Fruit fly (Drosophila melanogaster) whole organism, pupa: ENCODE measurements around the gene hep.

Experiments
- CG10348 ChIP-seq: fragments of 200-800 bp; sonication (Bioruptor generic); IDR thresholded peaks from 2 replicates; pipeline ENCODE4 v1.3.6; 2022; ENCODE audit warnings: missing biosample characterization, missing genetic modification characterization
- CG12605 ChIP-seq: fragments of 200-800 bp; sonication (Bioruptor generic); IDR thresholded peaks from 2 replicates; pipeline ENCODE4 v1.3.6; 2022; ENCODE audit warnings: missing biosample characterization, missing genetic modification characterization
- CG13204 ChIP-seq: fragments of 200-800 bp; sonication (Bioruptor generic); optimal IDR thresholded peaks from 2 replicates; lab custom pipeline; 2018; ENCODE audit warnings: missing biosample characterization, mild to moderate bottlenecking, missing genetic modification characterization, moderate library complexity
- CG14655 ChIP-seq: fragments of 200-800 bp; sonication (Bioruptor generic); optimal IDR thresholded peaks from 3 replicates; lab custom pipeline; 2017; ENCODE audit warnings: mild to moderate bottlenecking, missing biosample characterization, missing genetic modification reagents, missing genetic modification characterization
- CG15710 ChIP-seq: fragments of 200-800 bp; sonication (Bioruptor generic); optimal IDR thresholded peaks from 2 replicates; lab custom pipeline; 2018; ENCODE audit warnings: missing biosample characterization, mild to moderate bottlenecking, missing genetic modification characterization, moderate library complexity
- CG17806 ChIP-seq: fragments of 200-800 bp; sonication (Bioruptor generic); optimal IDR thresholded peaks from 2 replicates; lab custom pipeline; 2018; ENCODE audit warnings: missing biosample characterization, mild to moderate bottlenecking, missing genetic modification characterization, moderate library complexity
- CG32121 ChIP-seq: fragments of 200-800 bp; sonication (Bioruptor generic); IDR thresholded peaks from 2 replicates; pipeline ENCODE4 v1.3.6; 2022; ENCODE audit warnings: missing biosample characterization, missing genetic modification characterization
- CG34367 ChIP-seq: fragments of 200-800 bp; sonication (Bioruptor generic); optimal IDR thresholded peaks from 2 replicates; lab custom pipeline; 2018; ENCODE audit warnings: missing biosample characterization, mild to moderate bottlenecking, missing genetic modification characterization
- CG4496 ChIP-seq: fragments of 200-800 bp; sonication (Bioruptor generic); IDR thresholded peaks from 3 replicates; pipeline ENCODE4 v1.3.6; 2022; ENCODE audit warnings: missing biosample characterization, missing genetic modification characterization
- CG8159 ChIP-seq: fragments of 200-800 bp; sonication (Bioruptor generic); optimal IDR thresholded peaks from 3 replicates; lab custom pipeline; 2018; ENCODE audit warnings: missing biosample characterization, mild to moderate bottlenecking, missing genetic modification characterization, moderate library complexity
- CG8301 ChIP-seq: fragments of 200-800 bp; sonication (Bioruptor generic); optimal IDR thresholded peaks from 2 replicates; lab custom pipeline; 2018; ENCODE audit warnings: missing biosample characterization, mild to moderate bottlenecking, missing genetic modification characterization
- CG9948 ChIP-seq: fragments of 200-800 bp; sonication (Bioruptor generic); optimal IDR thresholded peaks from 2 replicates; lab custom pipeline; 2018; ENCODE audit warnings: missing biosample characterization, mild to moderate bottlenecking, missing genetic modification characterization, moderate library complexity
- D1 ChIP-seq: fragments of 200-800 bp; sonication (Bioruptor generic); optimal IDR thresholded peaks from 2 replicates; lab custom pipeline; 2018; ENCODE audit warnings: missing biosample characterization, mild to moderate bottlenecking, missing genetic modification characterization, moderate library complexity
- EcR ChIP-seq: fragments of 200-800 bp; sonication (Bioruptor generic); optimal IDR thresholded peaks from 3 replicates; lab custom pipeline; 2019; ENCODE audit warnings: missing biosample characterization, missing genetic modification characterization, mild to moderate bottlenecking, moderate library complexity, missing genetic modification reagents
- Ets98B ChIP-seq: fragments of 200-800 bp; sonication (Bioruptor generic); IDR thresholded peaks from 2 replicates; pipeline ENCODE4 v1.3.6; 2022; ENCODE audit warnings: missing biosample characterization, missing genetic modification characterization
- Pif1A ChIP-seq: fragments of 200-800 bp; sonication (Bioruptor generic); optimal IDR thresholded peaks from 3 replicates; lab custom pipeline; 2016; ENCODE audit warnings: missing biosample characterization, missing genetic modification characterization
- Pif1B ChIP-seq: fragments of 200-800 bp; sonication (Bioruptor generic); optimal IDR thresholded peaks from 3 replicates; lab custom pipeline; 2016; ENCODE audit warnings: missing biosample characterization, missing genetic modification characterization
- Snoo ChIP-seq: fragments of 200-800 bp; sonication (Bioruptor generic); optimal IDR thresholded peaks from 3 replicates; lab custom pipeline; 2017; ENCODE audit warnings: missing biosample characterization, mild to moderate bottlenecking, missing genetic modification characterization, inconsistent platforms
- fd96Ca ChIP-seq: fragments of 200-800 bp; sonication (Bioruptor generic); IDR thresholded peaks from 3 replicates; pipeline ENCODE4 v1.3.6; 2022; ENCODE audit warnings: missing biosample characterization, missing genetic modification characterization
- gl ChIP-seq: fragments of 200-800 bp; sonication (Bioruptor generic); optimal IDR thresholded peaks from 2 replicates; lab custom pipeline; 2018; ENCODE audit warnings: missing biosample characterization, mild to moderate bottlenecking, missing genetic modification characterization
- rn ChIP-seq: fragments of 200-800 bp; sonication (Bioruptor generic); IDR thresholded peaks from 2 replicates; pipeline ENCODE4 v1.3.6; 2022; ENCODE audit warnings: missing biosample characterization, missing genetic modification characterization

The hep gene

DNA sequence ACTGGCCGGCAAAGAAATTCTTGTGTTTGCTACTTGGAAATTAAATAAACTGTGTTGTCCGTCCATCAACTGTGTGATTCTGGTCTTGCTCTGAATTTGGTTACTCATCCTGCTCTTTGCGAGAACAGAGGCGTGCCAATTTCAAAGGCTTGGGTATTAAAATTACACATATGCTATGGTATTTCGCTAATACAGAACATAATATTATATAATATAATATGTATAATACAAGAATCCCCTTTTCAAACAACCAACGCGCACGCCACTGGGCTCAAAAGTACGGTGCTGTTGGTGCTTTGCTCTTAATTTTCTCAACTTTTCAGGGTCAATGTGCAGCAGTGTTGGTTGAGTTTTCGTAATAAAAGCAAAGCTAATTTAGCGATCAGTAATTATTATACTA lies 9.7 kb upstream of the hep start:
- TF ChIP-seq fd96Ca (GFP tag; lab: Robert Waterston, UW), result peak; percentile 81
- peak; percentile 52 for TF ChIP-seq CG9948 (tag; lab: Kevin White, UChicago)
- TF ChIP-seq CG10348 (GFP tag; lab: Robert Waterston, UW), result 0 out of 2 replicates have a peak, but pooled peaks have one; percentile 33
- peak; percentile 76; the same call in 1 of the 2 replicates for TF ChIP-seq CG32121 (GFP tag; lab: Robert Waterston, UW)
- no peak for TF ChIP-seq CG13204 (GFP tag; lab: Kevin White, UChicago)
- TF ChIP-seq CG4496 (GFP tag; lab: Robert Waterston, UW), result peak; percentile 90
- TF ChIP-seq CG34367 (tag; lab: Kevin White, UChicago), result peak; percentile 29
- peak; percentile 37; the same call in 1 of the 2 replicates for TF ChIP-seq CG12605 (GFP tag; lab: Robert Waterston, UW)
- TF ChIP-seq CG15710 (tag; lab: Kevin White, UChicago), result peak; percentile 55
- no peak for TF ChIP-seq gl (tag; lab: Kevin White, UChicago)
- TF ChIP-seq Snoo (tag; lab: Kevin White, UChicago), result peak; percentile 73
- TF ChIP-seq D1 (tag; lab: Kevin White, UChicago), result no peak
- peak; percentile 76 for TF ChIP-seq Ets98B (GFP tag; lab: Robert Waterston, UW)
- TF ChIP-seq CG14655 (GFP tag; lab: Kevin White, UChicago), result no peak
- peak; percentile 28 for TF ChIP-seq CG8159 (tag; lab: Kevin White, UChicago)
- TF ChIP-seq CG8301 (tag; lab: Kevin White, UChicago), result peak; percentile 47
- TF ChIP-seq EcR, result no peak
- peak; percentile 38; the same call in 1 of the 2 replicates for TF ChIP-seq rn (GFP tag; lab: Robert Waterston, UW)
- peak; percentile 44 for TF ChIP-seq Pif1A (GFP tag; lab: Kevin White, UChicago)
- peak; percentile 43 for TF ChIP-seq CG17806 (tag; lab: Kevin White, UChicago)
- TF ChIP-seq Pif1B (GFP tag; lab: Kevin White, UChicago), result peak; percentile 59

DNA sequence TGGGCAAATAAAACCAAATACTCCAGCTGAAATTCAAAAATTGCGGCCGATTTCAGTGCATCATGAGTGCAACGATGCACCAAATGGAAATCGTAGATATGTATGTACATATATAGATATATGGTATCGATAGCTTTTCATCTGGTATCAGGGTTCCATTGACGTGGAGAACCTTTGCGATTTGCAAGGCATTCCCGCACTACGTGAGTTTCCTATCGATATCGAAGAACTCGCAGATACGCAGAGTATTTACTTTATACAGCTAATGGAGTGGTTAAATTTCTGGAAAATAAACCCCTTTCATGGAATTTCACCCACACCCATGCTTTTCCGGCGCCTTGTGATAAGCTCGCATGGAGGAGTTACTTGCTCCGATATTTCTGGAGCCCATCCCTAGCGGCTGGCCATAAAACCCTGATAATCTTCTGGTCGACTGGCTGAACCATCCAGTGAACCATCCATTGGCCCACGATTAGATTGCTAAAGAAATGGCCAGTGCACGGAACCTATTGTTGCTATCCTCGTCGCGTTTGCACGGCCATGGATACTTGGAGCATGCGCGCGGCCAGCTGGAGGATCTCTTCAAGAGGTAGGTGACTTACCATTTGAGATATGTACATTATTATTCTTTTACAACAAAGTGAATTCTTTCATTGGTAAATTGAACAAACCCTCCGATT lies 4.0 kb upstream of the hep start, which contains the start of gene CG2200:
Gene CG2200 (plus strand): TSS at position 215 of the 680 bp plus-strand sequence.
- 0 out of 2 replicates have a peak, but pooled peaks have one; percentile 10 for TF ChIP-seq rn (GFP tag; lab: Robert Waterston, UW)
- peak; percentile 57 for TF ChIP-seq Pif1B (GFP tag; lab: Kevin White, UChicago)
- peak; percentile 30 for TF ChIP-seq CG34367 (tag; lab: Kevin White, UChicago)
- TF ChIP-seq fd96Ca (GFP tag; lab: Robert Waterston, UW), result peak; percentile 77; the same call in 2 of the 3 replicates
- peak; percentile 76 for TF ChIP-seq Ets98B (GFP tag; lab: Robert Waterston, UW)
- TF ChIP-seq CG13204 (GFP tag; lab: Kevin White, UChicago), result no peak
- peak; percentile 59 for TF ChIP-seq CG15710 (tag; lab: Kevin White, UChicago)
- TF ChIP-seq D1 (tag; lab: Kevin White, UChicago), result no peak
- TF ChIP-seq CG9948 (tag; lab: Kevin White, UChicago), result peak; percentile 23
- peak; percentile 63 for TF ChIP-seq Snoo (tag; lab: Kevin White, UChicago)
- no peak for TF ChIP-seq CG10348 (GFP tag; lab: Robert Waterston, UW)
- TF ChIP-seq CG17806 (tag; lab: Kevin White, UChicago), result peak; percentile 54
- peak; percentile 62 for TF ChIP-seq CG12605 (GFP tag; lab: Robert Waterston, UW)
- TF ChIP-seq CG32121 (GFP tag; lab: Robert Waterston, UW), result peak; percentile 74
- peak; percentile 24 for TF ChIP-seq CG8301 (tag; lab: Kevin White, UChicago)
- TF ChIP-seq CG14655 (GFP tag; lab: Kevin White, UChicago), result no peak
- TF ChIP-seq Pif1A (GFP tag; lab: Kevin White, UChicago), result peak; percentile 61
- TF ChIP-seq gl (tag; lab: Kevin White, UChicago), result peak; percentile 30
- peak; percentile 42 for TF ChIP-seq CG8159 (tag; lab: Kevin White, UChicago)
- peak; percentile 69; the same call in 2 of the 3 replicates for TF ChIP-seq CG4496 (GFP tag; lab: Robert Waterston, UW)
- no peak for TF ChIP-seq EcR

DNA sequence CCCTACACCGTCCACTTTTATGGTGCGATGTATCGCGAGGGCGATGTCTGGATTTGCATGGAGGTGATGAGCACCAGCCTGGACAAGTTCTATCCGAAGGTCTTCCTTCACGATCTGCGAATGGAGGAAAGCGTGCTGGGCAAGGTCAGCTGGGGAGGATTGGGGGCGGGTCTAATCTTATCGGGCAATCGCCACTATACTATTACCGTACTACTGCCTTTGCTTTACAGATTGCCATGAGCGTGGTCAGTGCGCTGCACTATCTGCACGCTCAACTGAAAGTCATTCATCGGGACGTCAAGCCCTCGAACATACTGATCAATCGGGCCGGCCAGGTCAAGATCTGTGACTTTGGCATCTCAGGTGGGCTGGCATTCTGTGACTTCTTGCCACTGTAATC lies 1.6 kb upstream of the hep start:
- TF ChIP-seq fd96Ca (GFP tag; lab: Robert Waterston, UW) (no peak), CG8301 (tag; lab: Kevin White, UChicago) (no peak), CG32121 (GFP tag; lab: Robert Waterston, UW) (no peak), CG14655 (GFP tag; lab: Kevin White, UChicago) (no peak), CG13204 (GFP tag; lab: Kevin White, UChicago) (no peak), Pif1A (GFP tag; lab: Kevin White, UChicago) (no peak), CG34367 (tag; lab: Kevin White, UChicago) (no peak), CG4496 (GFP tag; lab: Robert Waterston, UW) (no peak), EcR (no peak), CG9948 (tag; lab: Kevin White, UChicago) (no peak), CG17806 (tag; lab: Kevin White, UChicago) (no peak), Ets98B (GFP tag; lab: Robert Waterston, UW) (no peak), D1 (tag; lab: Kevin White, UChicago) (no peak), CG12605 (GFP tag; lab: Robert Waterston, UW) (no peak), rn (GFP tag; lab: Robert Waterston, UW) (no peak), CG15710 (tag; lab: Kevin White, UChicago) (no peak), Pif1B (GFP tag; lab: Kevin White, UChicago) (no peak)
- TF ChIP-seq, all 21 proteins: peak for 0

DNA sequence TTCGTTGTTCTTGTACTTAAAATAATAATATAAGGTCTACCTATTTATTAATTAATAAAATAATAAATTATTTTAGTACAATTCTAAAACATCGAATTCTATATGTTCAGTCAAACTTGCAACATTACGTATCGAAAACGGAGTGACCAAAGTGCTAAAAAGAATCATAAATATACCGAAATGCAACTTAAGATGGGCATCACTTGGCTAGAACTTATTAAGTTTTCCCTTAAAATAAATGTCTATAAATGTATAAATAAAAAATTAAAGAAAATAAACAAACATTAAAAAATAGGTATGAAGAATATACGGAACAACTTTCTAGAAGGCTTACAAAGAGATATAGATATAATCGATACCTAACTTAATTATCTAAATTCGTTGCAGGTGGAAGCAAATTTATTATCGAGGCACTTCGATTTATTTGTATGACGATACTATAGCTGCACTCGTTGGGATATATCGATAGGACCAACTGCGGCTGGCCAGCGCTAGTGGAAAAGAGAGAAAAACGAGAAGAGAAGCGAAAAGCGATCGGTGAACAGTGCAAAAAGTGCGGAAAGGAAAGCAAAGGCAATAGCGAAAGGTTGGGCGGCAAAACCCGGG lies 525 bp upstream of the hep start, which contains the start of gene lic:
Gene lic (plus strand): TSS at position 490 of the 606 bp plus-strand sequence.
- no peak for TF ChIP-seq EcR
